Worm (Caenorhabditis elegans) whole organism, young adult: Measurements from ENCODE around the gene srh-241.

ENCODE experiments used
- F10E7.11 ChIP-seq: sonication (generic microtip); optimal IDR thresholded peaks from 2 replicates; lab custom pipeline; 2017; ENCODE audit warnings: mild to moderate bottlenecking, missing genetic modification characterization, moderate library complexity, missing compliant biosample characterization
- F22D6.2 ChIP-seq: sonication (generic microtip); optimal IDR thresholded peaks from 2 replicates; lab custom pipeline; 2016; ENCODE audit warnings: mild to moderate bottlenecking, missing genetic modification characterization, missing compliant biosample characterization
- F33H1.4 ChIP-seq: fragments of 200-800 bp; sonication (Bioruptor generic); IDR thresholded peaks from 2 replicates; pipeline ENCODE4 v1.3.6; 2022; ENCODE audit warnings: missing genetic modification reagents, missing genetic modification characterization, missing compliant biosample characterization
- F49E8.2 ChIP-seq: sonication (generic microtip); optimal IDR thresholded peaks from 3 replicates; lab custom pipeline; 2017; ENCODE audit warnings: missing genetic modification characterization, mild to moderate bottlenecking, missing compliant biosample characterization, antibody characterized with exemption, moderate library complexity; ENCODE audit not compliant: insufficient read depth
- F55B11.4 ChIP-seq: sonication (generic microtip); optimal IDR thresholded peaks from 2 replicates; lab custom pipeline; 2016; ENCODE audit warnings: missing compliant biosample characterization, missing genetic modification characterization, borderline replicate concordance; ENCODE audit not compliant: insufficient read depth
- F57A8.1 ChIP-seq: fragments of 200-800 bp; sonication (Bioruptor generic); optimal IDR thresholded peaks from 2 replicates; lab custom pipeline; 2018; ENCODE audit warnings: mild to moderate bottlenecking, missing genetic modification characterization, moderate library complexity, missing compliant biosample characterization
- aptf-3 ChIP-seq: fragments of 200-800 bp; sonication (Bioruptor generic); IDR thresholded peaks from 2 replicates; pipeline ENCODE4 v1.3.6; 2022; ENCODE audit warnings: missing genetic modification characterization, missing compliant biosample characterization
- attf-5 ChIP-seq: fragments of 200-800 bp; sonication (Bioruptor generic); optimal IDR thresholded peaks from 2 replicates; lab custom pipeline; 2018; ENCODE audit warnings: mild to moderate bottlenecking, missing genetic modification characterization, missing compliant biosample characterization
- cebp-1 ChIP-seq, 2 experiments: fragments of 200-800 bp in 1 of 2; sonication (Bioruptor generic) in 1 of 2; sonication (generic microtip) in 1 of 2; IDR thresholded peaks in 1 of 2; optimal IDR thresholded peaks in 1 of 2; 2 replicates each; pipeline versions ENCODE4 v1.3.6 to Lab custom; 2017 to 2022; ENCODE audit warnings: missing compliant biosample characterization in 2 of 2, missing genetic modification characterization in 2 of 2, mild to moderate bottlenecking in 1 of 2, missing genetic modification reagents in 1 of 2, moderate library complexity in 1 of 2
- ceh-100 ChIP-seq: fragments of 200-800 bp; sonication (Bioruptor generic); IDR thresholded peaks from 2 replicates; pipeline ENCODE4 v1.3.6; 2022; ENCODE audit warnings: missing genetic modification reagents, missing genetic modification characterization, missing compliant biosample characterization
- ceh-79 ChIP-seq: sonication (generic microtip); optimal IDR thresholded peaks from 2 replicates; lab custom pipeline; 2017; ENCODE audit warnings: mild to moderate bottlenecking, missing genetic modification characterization, missing compliant biosample characterization
- chd-7 ChIP-seq: sonication (generic microtip); optimal IDR thresholded peaks from 2 replicates; lab custom pipeline; 2016; ENCODE audit warnings: mild to moderate bottlenecking, missing genetic modification characterization, moderate library complexity, missing compliant biosample characterization
- hlh-12 ChIP-seq: sonication (generic microtip); optimal IDR thresholded peaks from 2 replicates; lab custom pipeline; 2016; ENCODE audit warnings: missing genetic modification characterization, missing compliant biosample characterization
- hlh-26 ChIP-seq: fragments of 200-800 bp; sonication (Bioruptor generic); conservative IDR thresholded peaks from 2 replicates; pipeline ENCODE4 v1.3.6; 2022; ENCODE audit warnings: missing genetic modification reagents, missing genetic modification characterization, missing compliant biosample characterization
- hmg-20 ChIP-seq: fragments of 200-800 bp; sonication (Bioruptor generic); IDR thresholded peaks from 2 replicates; pipeline ENCODE4 v1.3.6; 2022; ENCODE audit warnings: missing genetic modification reagents, missing genetic modification characterization, missing compliant biosample characterization
- lag-1 ChIP-seq: fragments of 200-800 bp; sonication (Bioruptor generic); IDR thresholded peaks from 2 replicates; pipeline ENCODE4 v1.3.6; 2022; ENCODE audit warnings: missing genetic modification reagents, missing genetic modification characterization, missing compliant biosample characterization
- lin-26 ChIP-seq: fragments of 200-800 bp; sonication (Bioruptor generic); IDR thresholded peaks from 2 replicates; pipeline ENCODE4 v1.3.6; 2022; ENCODE audit warnings: missing genetic modification reagents, missing genetic modification characterization, missing compliant biosample characterization
- lin-35 ChIP-seq, 3 experiments: fragments of 150-350 bp in 2 of 3; sonication (generic microtip) in 1 of 3; optimal IDR thresholded peaks; 2 replicates each; lab custom pipeline; 2014 to 2018; ENCODE audit warnings: missing biosample characterization in 3 of 3, missing genetic modification characterization in 3 of 3, missing genetic modification reagents in 3 of 3
- lin-40 ChIP-seq: sonication (generic microtip); optimal IDR thresholded peaks from 2 replicates; lab custom pipeline; 2016; ENCODE audit warnings: missing genetic modification characterization, mild to moderate bottlenecking, missing compliant biosample characterization, missing genotype, missing genetic modification reagents
- lir-1 ChIP-seq: fragments of 200-800 bp; sonication (Bioruptor generic); conservative IDR thresholded peaks from 2 replicates; pipeline ENCODE4 v1.3.6; 2022; ENCODE audit warnings: missing genetic modification reagents, missing genetic modification characterization, missing compliant biosample characterization
- madf-10 ChIP-seq: sonication (generic microtip); optimal IDR thresholded peaks from 2 replicates; lab custom pipeline; 2016; ENCODE audit warnings: mild to moderate bottlenecking, missing genetic modification characterization, missing compliant biosample characterization
- madf-8 ChIP-seq: fragments of 200-800 bp; sonication (Bioruptor generic); conservative IDR thresholded peaks from 2 replicates; pipeline ENCODE4 v1.3.6; 2022; ENCODE audit warnings: missing genetic modification reagents, missing genetic modification characterization, missing compliant biosample characterization
- mcd-1 ChIP-seq: fragments of 200-800 bp; sonication (Bioruptor generic); IDR thresholded peaks from 2 replicates; pipeline ENCODE4 v1.3.6; 2022; ENCODE audit warnings: missing genetic modification reagents, missing genetic modification characterization, missing compliant biosample characterization
- mes-4 ChIP-seq: sonication (generic microtip); optimal IDR thresholded peaks from 2 replicates; lab custom pipeline; 2016; ENCODE audit warnings: missing genotype, missing genetic modification characterization, missing compliant biosample characterization
- nfya-1 ChIP-seq: sonication (generic microtip); optimal IDR thresholded peaks from 2 replicates; lab custom pipeline; 2017; ENCODE audit warnings: antibody characterized with exemption, missing compliant biosample characterization, missing genetic modification characterization, borderline replicate concordance; ENCODE audit not compliant: insufficient read depth
- nfyb-1 ChIP-seq: fragments of 200-800 bp; sonication (Bioruptor generic); IDR thresholded peaks from 2 replicates; pipeline ENCODE4 v1.3.6; 2022; ENCODE audit warnings: missing genetic modification reagents, missing genetic modification characterization, missing compliant biosample characterization
- nhr-120 ChIP-seq: fragments of 200-800 bp; sonication (Bioruptor generic); IDR thresholded peaks from 2 replicates; pipeline ENCODE4 v1.3.6; 2022; ENCODE audit warnings: missing genetic modification characterization, missing compliant biosample characterization
- nhr-27 ChIP-seq: fragments of 200-800 bp; sonication (Bioruptor generic); optimal IDR thresholded peaks from 2 replicates; lab custom pipeline; 2018; ENCODE audit warnings: mild to moderate bottlenecking, missing genetic modification characterization, moderate library complexity, missing compliant biosample characterization
- pbrm-1 ChIP-seq: fragments of 200-800 bp; sonication (Bioruptor generic); IDR thresholded peaks from 2 replicates; pipeline ENCODE4 v1.3.6; 2022; ENCODE audit warnings: missing genetic modification reagents, missing genetic modification characterization, missing compliant biosample characterization
- rec-8 ChIP-seq, 2 experiments: sonication (generic microtip); optimal IDR thresholded peaks; 2 replicates each; lab custom pipeline; 2016; ENCODE audit warnings: mild to moderate bottlenecking in 2 of 2, missing genetic modification characterization in 2 of 2, missing genetic modification reagents in 2 of 2, missing genotype in 2 of 2, missing biosample characterization in 1 of 2, missing compliant biosample characterization in 1 of 2, moderate library complexity in 1 of 2
- repo-1 ChIP-seq: sonication (generic microtip); optimal IDR thresholded peaks from 2 replicates; lab custom pipeline; 2017; ENCODE audit warnings: mild to moderate bottlenecking, missing genetic modification characterization, missing compliant biosample characterization
- rpc-1 ChIP-seq, 2 experiments: fragments of 150-350 bp in 1 of 2; sonication (generic microtip) in 1 of 2; optimal IDR thresholded peaks; 2 replicates each; lab custom pipeline; 2014 to 2018; ENCODE audit warnings: missing biosample characterization in 1 of 2, missing genetic modification characterization in 1 of 2, missing genetic modification reagents in 1 of 2, missing genotype in 1 of 2
- snpc-3.4 ChIP-seq: sonication (generic microtip); optimal IDR thresholded peaks from 2 replicates; lab custom pipeline; 2017; ENCODE audit warnings: missing genetic modification characterization, mild to moderate bottlenecking, missing compliant biosample characterization, antibody characterized with exemption, moderate library complexity, missing genotype, missing genetic modification reagents
- snpc-4 ChIP-seq, 5 experiments: fragments of 150-350 bp in 1 of 5; sonication (generic microtip) in 4 of 5; optimal IDR thresholded peaks; 2 replicates each; lab custom pipeline; 2014 to 2018; ENCODE audit warnings: missing genetic modification characterization in 5 of 5, missing biosample characterization in 3 of 5, antibody characterized with exemption in 2 of 5, mild to moderate bottlenecking in 2 of 5, missing compliant biosample characterization in 2 of 5, missing genotype in 2 of 5, moderate library complexity in 2 of 5, missing genetic modification reagents in 1 of 5
- somi-1 ChIP-seq: fragments of 200-800 bp; sonication (Bioruptor generic); optimal IDR thresholded peaks from 2 replicates; lab custom pipeline; 2018; ENCODE audit warnings: mild to moderate bottlenecking, missing genetic modification characterization, missing compliant biosample characterization
- unc-62 ChIP-seq: fragments of 150-350 bp; optimal IDR thresholded peaks from 2 replicates; lab custom pipeline; 2014; ENCODE audit warnings: missing biosample characterization, missing genetic modification reagents, missing genetic modification characterization
- ztf-25 ChIP-seq: fragments of 200-800 bp; sonication (Bioruptor generic); IDR thresholded peaks from 2 replicates; pipeline ENCODE4 v1.3.6; 2022; ENCODE audit warnings: missing genetic modification reagents, missing genetic modification characterization, missing compliant biosample characterization

srh-241 gene

ce11 chrV:2899867-2900266 lies 30.5 kb upstream of the srh-241 start, which contains the start of gene str-46:
str-46 (minus strand) TSS chrV:2899967.
- TF ChIP-seq hlh-12, result no peak
- TF ChIP-seq madf-10 (tag; lab: Kevin White, UChicago), result no peak
- TF ChIP-seq hmg-20 (GFP tag; lab: Robert Waterston, UW), result no peak
- TF ChIP-seq F57A8.1 (GFP tag; lab: Kevin White, UChicago), result no peak
- TF ChIP-seq ceh-79 (tag; lab: Kevin White, UChicago), result no peak
- TF ChIP-seq rpc-1 (optimal IDR thresholded peaks at IDR 0.05; lab: Kevin White, UChicago), result no peak
- TF ChIP-seq rpc-1 (tag; optimal IDR thresholded peaks at IDR 0.05; lab: Kevin White, UChicago), result no peak
- TF ChIP-seq mcd-1 (GFP tag; lab: Robert Waterston, UW), result no peak
- TF ChIP-seq somi-1 (GFP tag; lab: Kevin White, UChicago), result no peak
- no peak for TF ChIP-seq F55B11.4 (tag; lab: Kevin White, UChicago)
- TF ChIP-seq F33H1.4, result no peak
- no peak for TF ChIP-seq madf-8
- no peak for TF ChIP-seq F22D6.2

ce11 chrV:2896198-2896660 lies 26.8 kb upstream of the srh-241 start, which contains the start of gene pals-32:
pals-32 (plus strand) TSS chrV:2896610.
- TF ChIP-seq rec-8 (tag; optimal IDR thresholded peaks at IDR 0.05; lab: Kevin White, UChicago) (no peak), nfya-1 (tag; lab: Kevin White, UChicago) (no peak), lin-35 (GFP tag; optimal IDR thresholded peaks at IDR 0.05; lab: Kevin White, UChicago) (no peak), aptf-3 (no peak), chd-7 (tag; lab: Kevin White, UChicago) (no peak), lir-1 (GFP tag; lab: Robert Waterston, UW) (no peak), attf-5 (GFP tag; lab: Kevin White, UChicago) (no peak), F57A8.1 (GFP tag; lab: Kevin White, UChicago) (no peak), ceh-100 (GFP tag; lab: Robert Waterston, UW) (no peak), nhr-27 (tag; lab: Kevin White, UChicago) (no peak), repo-1 (tag; lab: Kevin White, UChicago) (no peak), lag-1 (GFP tag; lab: Robert Waterston, UW) (no peak), pbrm-1 (GFP tag; lab: Robert Waterston, UW) (no peak)
- TF ChIP-seq, all 124 proteins: peak for 0

- TF ChIP-seq lin-40 (tag; lab: Kevin White, UChicago), result no peak
Observed at ce11 chrV:2892976-2893375, 23.6 kb upstream of the srh-241 start, which contains the start of gene srh-127. srh-127 (plus strand) TSS chrV:2893276.

DNA sequence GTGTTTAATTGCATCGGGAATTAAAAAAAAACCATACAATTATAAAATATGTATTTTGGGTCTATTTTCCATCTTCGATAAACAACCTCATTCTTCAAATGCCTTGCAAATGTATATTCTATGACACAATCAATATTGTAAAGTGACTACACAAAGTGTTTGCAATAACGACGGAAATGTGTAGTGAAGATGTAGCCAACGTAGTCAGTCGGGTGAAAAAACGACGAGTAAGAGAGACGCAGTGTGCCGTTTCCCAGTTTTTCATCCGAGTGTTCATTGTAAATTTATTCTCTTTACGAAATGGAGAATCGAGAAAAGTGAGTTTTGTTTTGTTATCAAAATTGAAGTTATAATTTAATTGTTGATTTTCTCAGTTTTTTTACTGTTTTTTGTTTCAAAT lies 22.5 kb upstream of the srh-241 start, which contains the start of gene F37B4.15:
Gene F37B4.15 (plus strand): TSS at position 301 of the 400 bp plus-strand sequence.
- no peak for TF ChIP-seq mes-4

DNA sequence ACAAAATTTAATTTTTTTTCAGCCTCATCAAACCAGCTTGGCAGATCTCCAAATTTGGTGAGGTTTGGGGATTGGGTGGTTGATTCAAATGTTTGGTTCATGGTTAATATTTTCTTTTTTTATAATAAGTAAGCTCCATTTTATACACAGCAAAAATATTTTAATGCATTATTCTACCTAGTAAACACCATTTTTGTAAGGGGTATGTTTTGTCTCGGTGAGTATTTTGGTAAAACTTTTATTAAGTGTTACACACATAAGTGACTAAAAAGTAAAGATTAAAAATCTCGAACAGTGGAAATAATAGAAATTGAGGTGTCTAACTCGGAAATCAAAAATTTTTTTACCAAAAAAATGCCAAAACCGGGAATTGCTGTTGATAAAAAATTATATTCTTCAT lies 19.3 kb upstream of the srh-241 start, which contains the start of gene srw-4:
Gene srw-4 (minus strand): TSS at position 101 of the 400 bp plus-strand sequence.
- no peak for TF ChIP-seq pbrm-1 (GFP tag; lab: Robert Waterston, UW)

DNA sequence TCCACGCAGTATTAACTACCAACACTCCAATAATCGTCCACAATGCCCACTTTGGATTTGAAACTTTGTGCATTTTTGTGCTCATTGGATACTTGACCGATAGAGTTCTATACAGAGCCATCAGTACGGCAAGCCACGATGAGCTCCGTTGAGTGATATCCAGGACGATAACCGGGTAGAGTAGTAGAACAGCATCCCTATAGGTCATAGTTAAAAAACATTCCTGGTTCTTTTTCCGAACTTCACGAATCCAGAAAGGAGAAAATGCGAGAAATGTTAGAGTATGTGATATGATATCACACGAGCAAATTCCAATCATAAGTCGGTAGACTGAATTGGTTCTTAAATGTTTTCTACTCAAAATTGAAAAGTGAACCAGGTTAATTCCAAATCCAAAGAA lies 18.9 kb upstream of the srh-241 start:
- TF ChIP-seq ceh-79 (tag; lab: Kevin White, UChicago) (no peak), hlh-26 (GFP tag; lab: Robert Waterston, UW) (no peak), nhr-120 (no peak), lin-26 (GFP tag; lab: Robert Waterston, UW) (no peak), unc-62 (GFP tag; lab: Kevin White, UChicago) (no peak), F49E8.2 (tag; lab: Kevin White, UChicago) (no peak), snpc-3.4 (tag; lab: Kevin White, UChicago) (no peak), snpc-4 (GFP tag; optimal IDR thresholded peaks at IDR 0.05; lab: Kevin White, UChicago) (no peak), snpc-4 (tag; optimal IDR thresholded peaks at IDR 0.05; lab: Kevin White, UChicago) (no peak), F10E7.11 (tag; lab: Kevin White, UChicago) (no peak), ztf-25 (GFP tag; lab: Robert Waterston, UW) (no peak), attf-5 (GFP tag; lab: Kevin White, UChicago) (no peak), cebp-1 (GFP tag; IDR thresholded peaks at IDR 0.05; lab: Robert Waterston, UW) (no peak), cebp-1 (tag; optimal IDR thresholded peaks at IDR 0.05; lab: Kevin White, UChicago) (no peak), nfyb-1 (GFP tag; lab: Robert Waterston, UW) (no peak), pbrm-1 (GFP tag; lab: Robert Waterston, UW) (no peak)
